Worm (Caenorhabditis elegans) whole organism, L2 larva: ENCODE data around the gene T27A10.5.
A peak's percentile ranks its signal among the peaks of the same experiment; 100 is the strongest.

Experiments
- C34F6.9 ChIP-seq: fragments of 150-350 bp; optimal IDR thresholded peaks from 2 replicates; lab custom pipeline; 2014; ENCODE audit warnings: missing biosample characterization, missing genetic modification characterization
- F13H6.1 ChIP-seq: sonication (generic microtip); optimal IDR thresholded peaks from 2 replicates; lab custom pipeline; 2016; ENCODE audit warnings: missing genetic modification characterization, missing compliant biosample characterization
- alr-1 ChIP-seq: fragments of 150-350 bp; optimal IDR thresholded peaks from 2 replicates; lab custom pipeline; 2014; ENCODE audit warnings: missing biosample characterization, missing genetic modification characterization
- ama-1 ChIP-seq: fragments of 150-350 bp; optimal IDR thresholded peaks from 2 replicates; lab custom pipeline; 2018; ENCODE audit warnings: inconsistent platforms
- blmp-1 ChIP-seq: sonication (generic microtip); optimal IDR thresholded peaks from 2 replicates; lab custom pipeline; 2017; ENCODE audit warnings: missing genetic modification characterization, mild to moderate bottlenecking, missing compliant biosample characterization, antibody characterized with exemption, moderate library complexity; ENCODE audit not compliant: insufficient read depth
- ceh-16 ChIP-seq: fragments of 150-350 bp; optimal IDR thresholded peaks from 2 replicates; lab custom pipeline; 2014; ENCODE audit warnings: missing biosample characterization, missing genetic modification characterization
- ceh-82 ChIP-seq: fragments of 150-350 bp; optimal IDR thresholded peaks from 2 replicates; lab custom pipeline; 2014; ENCODE audit warnings: missing biosample characterization, missing genetic modification characterization
- crh-2 ChIP-seq: sonication (generic microtip); optimal IDR thresholded peaks from 2 replicates; lab custom pipeline; 2017; ENCODE audit warnings: missing biosample characterization, missing genetic modification characterization
- dmd-4 ChIP-seq: sonication (generic microtip); optimal IDR thresholded peaks from 2 replicates; lab custom pipeline; 2017; ENCODE audit warnings: missing biosample characterization, missing genetic modification characterization
- egl-27 ChIP-seq: sonication (generic microtip); optimal IDR thresholded peaks from 3 replicates; lab custom pipeline; 2017; ENCODE audit warnings: missing biosample characterization, missing genetic modification reagents, missing genetic modification characterization
- elt-3 ChIP-seq: sonication (generic microtip); optimal IDR thresholded peaks from 2 replicates; lab custom pipeline; 2017; ENCODE audit warnings: missing biosample characterization, missing genetic modification characterization
- fos-1 ChIP-seq: fragments of 150-350 bp; optimal IDR thresholded peaks from 2 replicates; lab custom pipeline; 2014; ENCODE audit warnings: missing biosample characterization, missing genetic modification characterization
- lin-11 ChIP-seq: fragments of 150-350 bp; sonication (generic microtip); optimal IDR thresholded peaks from 2 replicates; lab custom pipeline; 2014; ENCODE audit warnings: missing biosample characterization, missing genetic modification characterization, inconsistent platforms, mixed read lengths
- lin-13 ChIP-seq: fragments of 150-350 bp; optimal IDR thresholded peaks from 2 replicates; lab custom pipeline; 2014; ENCODE audit warnings: missing biosample characterization, missing genetic modification reagents, missing genetic modification characterization
- lsy-2 ChIP-seq, 2 experiments: fragments of 150-350 bp in 1 of 2; sonication (generic microtip) in 1 of 2; optimal IDR thresholded peaks; 2 replicates each; lab custom pipeline; 2014 to 2017; ENCODE audit warnings: missing biosample characterization in 2 of 2, missing genetic modification characterization in 2 of 2
- mab-5 ChIP-seq: fragments of 150-350 bp; optimal IDR thresholded peaks from 2 replicates; lab custom pipeline; 2014; ENCODE audit warnings: missing biosample characterization, missing genetic modification characterization
- mdl-1 ChIP-seq, 2 experiments: fragments of 150-350 bp in 1 of 2; sonication (generic microtip) in 1 of 2; optimal IDR thresholded peaks; 2 replicates each; lab custom pipeline; 2017; ENCODE audit warnings: missing biosample characterization in 2 of 2, missing genetic modification characterization in 2 of 2
- nhr-10 ChIP-seq: sonication (generic microtip); optimal IDR thresholded peaks from 2 replicates; lab custom pipeline; 2017; ENCODE audit warnings: missing biosample characterization, missing genetic modification characterization
- nhr-11 ChIP-seq: fragments of 150-350 bp; optimal IDR thresholded peaks from 2 replicates; lab custom pipeline; 2014; ENCODE audit warnings: missing biosample characterization, missing genetic modification characterization
- nhr-12 ChIP-seq: fragments of 150-350 bp; optimal IDR thresholded peaks from 2 replicates; lab custom pipeline; 2014; ENCODE audit warnings: missing biosample characterization, missing genetic modification characterization
- nhr-129 ChIP-seq: fragments of 150-350 bp; optimal IDR thresholded peaks from 2 replicates; lab custom pipeline; 2014; ENCODE audit warnings: missing biosample characterization, missing genetic modification characterization
- nhr-23 ChIP-seq: fragments of 150-350 bp; optimal IDR thresholded peaks from 2 replicates; lab custom pipeline; 2014; ENCODE audit warnings: missing biosample characterization, missing genetic modification reagents, missing genetic modification characterization
- nhr-237 ChIP-seq: fragments of 150-350 bp; optimal IDR thresholded peaks from 2 replicates; lab custom pipeline; 2014; ENCODE audit warnings: missing biosample characterization, missing genetic modification characterization
- nhr-25 ChIP-seq: fragments of 150-350 bp; sonication (generic microtip); optimal IDR thresholded peaks from 3 replicates; lab custom pipeline; 2014; ENCODE audit warnings: missing biosample characterization, missing genetic modification characterization
- nhr-6 ChIP-seq: fragments of 150-350 bp; optimal IDR thresholded peaks from 2 replicates; lab custom pipeline; 2014; ENCODE audit warnings: missing biosample characterization, missing genetic modification characterization
- nhr-77 ChIP-seq: fragments of 150-350 bp; optimal IDR thresholded peaks from 2 replicates; lab custom pipeline; 2014; ENCODE audit warnings: missing biosample characterization, missing genetic modification characterization
- sem-4 ChIP-seq: fragments of 150-350 bp; optimal IDR thresholded peaks from 2 replicates; lab custom pipeline; 2014; ENCODE audit warnings: missing biosample characterization, missing genetic modification reagents, missing genetic modification characterization
- skn-1 ChIP-seq: sonication (generic microtip); optimal IDR thresholded peaks from 2 replicates; lab custom pipeline; 2017; ENCODE audit warnings: missing biosample characterization, missing genetic modification characterization
- sma-3 ChIP-seq: sonication (generic microtip); optimal IDR thresholded peaks from 2 replicates; lab custom pipeline; 2016; ENCODE audit warnings: missing genetic modification reagents, missing genetic modification characterization, missing compliant biosample characterization
- sma-9 ChIP-seq, 2 experiments: fragments of 150-350 bp in 1 of 2; sonication (generic microtip) in 1 of 2; optimal IDR thresholded peaks; 2 replicates each; lab custom pipeline; 2014 to 2016; ENCODE audit warnings: missing genetic modification characterization in 2 of 2, mild to moderate bottlenecking in 1 of 2, missing biosample characterization in 1 of 2, missing compliant biosample characterization in 1 of 2, missing genetic modification reagents in 1 of 2, moderate library complexity in 1 of 2
- unc-39 ChIP-seq: fragments of 150-350 bp; optimal IDR thresholded peaks from 2 replicates; lab custom pipeline; 2014; ENCODE audit warnings: missing biosample characterization, missing genetic modification characterization
- unc-55 ChIP-seq: fragments of 150-350 bp; sonication (generic microtip); optimal IDR thresholded peaks from 3 replicates; lab custom pipeline; 2014; ENCODE audit warnings: missing biosample characterization, missing genetic modification reagents, missing genetic modification characterization
- unc-62 ChIP-seq: fragments of 150-350 bp; optimal IDR thresholded peaks from 2 replicates; lab custom pipeline; 2014; ENCODE audit warnings: missing biosample characterization, missing genetic modification reagents, missing genetic modification characterization
- ztf-1 ChIP-seq: fragments of 200-800 bp; sonication (Bioruptor generic); conservative IDR thresholded peaks from 2 replicates; pipeline ENCODE4 v1.3.6; 2022; ENCODE audit warnings: missing genetic modification characterization, missing compliant biosample characterization
- ztf-4 ChIP-seq: fragments of 150-350 bp; optimal IDR thresholded peaks from 2 replicates; lab custom pipeline; 2014; ENCODE audit warnings: missing biosample characterization, missing genetic modification characterization

T27A10.5 gene

DNA sequence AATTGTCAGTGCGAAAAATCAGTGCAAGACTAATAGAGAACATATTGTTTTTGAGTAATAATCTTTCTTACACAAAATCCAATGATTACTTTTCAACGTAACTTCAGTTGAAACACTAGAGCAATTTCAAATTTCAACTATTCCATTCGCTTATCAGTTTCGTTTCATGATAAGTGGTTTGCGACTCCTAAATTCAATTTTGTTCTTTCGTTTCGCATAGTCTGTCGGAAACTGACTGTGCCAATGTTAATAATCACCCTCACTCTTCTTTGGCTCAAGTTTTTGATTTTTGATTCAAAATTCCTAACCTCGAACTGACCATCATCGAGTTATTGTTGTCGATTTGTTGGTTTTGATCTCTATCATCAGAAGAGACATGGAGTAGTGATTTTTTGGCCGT is 24.7 kb downstream of the T27A10.5 start:
- TF ChIP-seq fos-1 (tag; lab: Kevin White, UChicago), result peak; percentile 71
- TF ChIP-seq nhr-237 (tag; lab: Kevin White, UChicago), result no peak

DNA sequence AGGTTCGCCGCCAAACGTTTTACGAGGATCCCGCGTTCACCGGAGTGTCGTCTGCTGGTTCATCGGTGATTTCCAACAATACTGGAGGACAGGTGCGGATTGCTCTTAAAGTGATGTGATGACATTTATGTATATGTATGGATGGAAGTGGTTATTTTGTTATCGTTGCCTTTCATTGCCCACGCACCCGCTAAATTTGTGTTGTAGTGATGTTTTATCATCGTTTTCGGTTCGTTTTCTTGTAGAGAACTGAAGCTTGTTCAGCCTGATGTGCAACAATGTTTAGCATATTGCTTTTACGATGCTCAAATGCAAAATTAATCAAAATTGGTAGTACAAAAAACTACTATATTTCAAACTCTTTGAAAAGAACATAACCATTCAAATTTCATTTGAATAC is 25.6 kb downstream of the T27A10.5 start:
- TF ChIP-seq F13H6.1, result no peak
- TF ChIP-seq fos-1 (tag; lab: Kevin White, UChicago), result peak; percentile 39
- TF ChIP-seq, all 48 proteins: peak for 1

DNA sequence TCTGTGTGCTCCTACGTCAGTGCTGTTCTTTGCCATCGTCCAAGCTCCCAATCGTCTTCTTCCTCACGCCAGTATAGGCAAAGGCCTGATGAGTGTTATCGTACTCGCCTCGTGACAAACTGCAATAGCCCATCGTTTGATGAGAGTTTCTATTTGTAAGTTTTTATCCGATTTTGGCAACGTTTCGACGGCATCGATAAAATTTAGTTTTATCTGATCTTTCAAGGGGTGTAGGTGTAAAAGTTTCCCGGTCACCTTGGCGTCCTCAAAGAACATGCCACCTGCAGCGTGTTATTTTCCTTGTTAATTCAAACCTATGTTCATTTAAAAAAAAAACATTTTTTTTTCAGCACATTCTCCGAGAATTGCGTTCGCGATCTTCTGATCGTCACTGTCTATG is 26.3 kb downstream of the T27A10.5 start:
- no peak for TF ChIP-seq mab-5
- TF ChIP-seq dmd-4 (tag; lab: Kevin White, UChicago), result no peak
- no peak for TF ChIP-seq ceh-82 (tag; lab: Kevin White, UChicago)
- no peak for TF ChIP-seq sma-3 (GFP tag; lab: Kevin White, UChicago)
- peak; percentile 8 for TF ChIP-seq ceh-16 (tag; lab: Kevin White, UChicago)

DNA sequence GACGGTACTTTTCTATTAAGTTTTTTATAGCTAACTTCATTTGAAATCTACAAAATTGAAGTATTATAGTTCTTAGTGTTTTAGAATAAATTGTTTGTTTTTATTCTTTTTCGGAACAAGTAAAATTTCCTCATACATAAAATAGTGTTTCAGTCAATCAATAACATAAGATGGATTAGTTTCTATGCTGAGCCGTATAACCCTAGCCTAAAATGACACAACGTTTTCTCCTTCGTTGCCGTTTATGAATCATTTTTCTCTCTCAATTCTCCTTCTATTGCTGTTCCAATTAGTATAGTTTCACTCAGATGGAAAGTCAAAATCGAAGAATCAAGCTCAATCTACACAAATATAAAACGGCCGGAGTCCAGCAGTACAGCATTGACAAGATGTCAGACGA is 31.1 kb downstream of the T27A10.5 start, which contains the start of gene rgs-7:
rgs-7 (plus strand) TSS at position 301 of the 400 bp plus-strand sequence.
- TF ChIP-seq nhr-11 (no peak), lin-13 (GFP tag; lab: Kevin White, UChicago) (no peak), nhr-237 (tag; lab: Kevin White, UChicago) (no peak), ztf-4 (tag; lab: Kevin White, UChicago) (no peak), sma-9 (GFP tag; optimal IDR thresholded peaks at IDR 0.05; lab: Kevin White, UChicago) (no peak), sma-9 (tag; optimal IDR thresholded peaks at IDR 0.05; lab: Kevin White, UChicago) (no peak), lin-11 (no peak), nhr-10 (no peak), nhr-23 (tag; lab: Kevin White, UChicago) (no peak), egl-27 (no peak), nhr-25 (no peak), nhr-6 (no peak), nhr-77 (tag; lab: Kevin White, UChicago) (no peak), lsy-2 (tag; optimal IDR thresholded peaks at IDR 0.05; lab: Kevin White, UChicago) (no peak), C34F6.9 (tag; lab: Kevin White, UChicago) (no peak)
- TF ChIP-seq, all 48 proteins: peak for 0

DNA sequence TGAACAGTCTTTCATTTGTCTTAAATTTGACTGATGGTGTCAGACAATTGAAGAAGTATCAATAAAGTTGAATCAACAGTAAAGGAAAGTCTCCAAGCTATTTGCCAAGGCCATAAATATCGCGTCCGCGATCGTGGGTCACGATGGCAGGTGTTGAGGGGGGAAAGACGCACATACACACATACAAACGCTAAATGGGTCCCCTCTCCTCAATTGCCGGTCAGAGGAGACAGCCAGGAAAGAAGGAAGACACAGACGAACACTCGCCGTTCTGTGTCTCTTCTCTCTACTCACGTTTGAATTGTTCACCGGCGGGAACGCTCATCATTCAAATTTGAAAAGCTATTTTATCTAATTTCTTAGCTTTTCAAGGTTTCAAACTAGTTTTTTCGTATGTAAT is 32.5 kb downstream of the T27A10.5 start:
- TF ChIP-seq nhr-11, result no peak
- no peak for TF ChIP-seq ztf-4 (tag; lab: Kevin White, UChicago)
- TF ChIP-seq sem-4 (tag; lab: Kevin White, UChicago), result peak; percentile 44
- TF ChIP-seq nhr-237 (tag; lab: Kevin White, UChicago), result no peak
- TF ChIP-seq skn-1 (tag; lab: Kevin White, UChicago), result no peak
- no peak for TF ChIP-seq ztf-1 (GFP tag; lab: Robert Waterston, UW)
- TF ChIP-seq C34F6.9 (tag; lab: Kevin White, UChicago), result peak; percentile 60
- no peak for TF ChIP-seq crh-2 (tag; lab: Kevin White, UChicago)
- no peak for TF ChIP-seq elt-3 (tag; lab: Kevin White, UChicago)
- TF ChIP-seq unc-55 (GFP tag; lab: Kevin White, UChicago), result peak; percentile 54
- peak; percentile 10 for TF ChIP-seq sma-3 (GFP tag; lab: Kevin White, UChicago)
- TF ChIP-seq blmp-1 (tag; lab: Kevin White, UChicago), result peak; percentile 21
- no peak for TF ChIP-seq unc-62 (GFP tag; lab: Kevin White, UChicago)
- peak in 1 of 2 experiments; percentile 47 for TF ChIP-seq lsy-2 (tag; optimal IDR thresholded peaks at IDR 0.05; lab: Kevin White, UChicago)
- no peak for TF ChIP-seq egl-27
- peak; percentile 32 for TF ChIP-seq nhr-25
- TF ChIP-seq nhr-12, result no peak
- no peak for TF ChIP-seq nhr-6
- peak; percentile 11 for TF ChIP-seq sma-9 (GFP tag; optimal IDR thresholded peaks at IDR 0.05; lab: Kevin White, UChicago)
- TF ChIP-seq sma-9 (tag; optimal IDR thresholded peaks at IDR 0.05; lab: Kevin White, UChicago), result no peak
- TF ChIP-seq fos-1 (tag; lab: Kevin White, UChicago), result no peak
- peak; percentile 21 for TF ChIP-seq lin-11
- TF ChIP-seq unc-39 (tag; lab: Kevin White, UChicago), result no peak
- TF ChIP-seq ama-1 (lab: Kevin White, UChicago), result peak; percentile 77
- TF ChIP-seq mdl-1 (tag; optimal IDR thresholded peaks at IDR 0.05; lab: Kevin White, UChicago), result no peak
- TF ChIP-seq nhr-129 (tag; lab: Kevin White, UChicago), result peak; percentile 67
- TF ChIP-seq F13H6.1, result peak; percentile 63
- no peak for TF ChIP-seq alr-1
